Worm (Caenorhabditis elegans): ENCODE measurements around the gene best-9.
"Not testable (repeated sequence)": the region's sequence is repeated elsewhere in the genome, so short reads cannot be mapped to it uniquely, and the experiment has no call there.

best-9 gene

ce11 chrIV:6585397-6585921 lies 24.9 kb downstream of the best-9 start, which contains the start of the genes F38A5.2 and dnj-11 (continued):
- TF ChIP-seq snpc-1.2 (GFP tag; IDR thresholded peaks at IDR 0.05) (peak; percentile 66), vab-7 (GFP tag; IDR thresholded peaks at IDR 0.05) (no peak), pqm-1 (tag; optimal IDR thresholded peaks at IDR 0.05) (no peak)

DNA sequence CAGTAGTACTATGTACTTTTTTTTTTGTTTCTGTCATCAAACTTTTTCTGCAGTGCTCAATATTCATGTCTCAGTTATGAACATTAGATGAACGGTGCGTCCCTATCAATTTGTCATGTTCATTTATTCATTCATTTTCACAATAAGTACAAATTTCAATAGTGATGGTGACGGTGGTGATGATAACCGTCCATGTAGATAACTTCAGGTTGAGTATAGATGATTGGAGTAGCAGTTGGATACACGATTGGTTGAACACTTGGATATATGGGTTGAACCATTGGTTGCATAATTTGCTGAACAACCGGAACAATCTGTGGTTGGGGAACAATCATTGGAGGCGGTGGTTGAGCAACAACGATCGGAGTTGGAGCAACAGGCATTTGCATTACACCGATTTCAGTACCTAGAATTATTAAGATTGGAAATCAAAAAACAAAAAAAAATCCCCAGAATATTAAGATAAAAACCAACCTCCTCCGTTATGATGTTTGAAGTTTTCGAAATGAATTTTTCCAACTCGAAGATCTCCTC lies 27.6 kb downstream of the best-9 start:
- TF ChIP-seq daf-19 (GFP tag; conservative IDR thresholded peaks at IDR 0.05): no peak
- TF ChIP-seq snpc-1.2 (GFP tag; IDR thresholded peaks at IDR 0.05): peak; percentile 51; the same call in 1 of the 2 replicates
- TF ChIP-seq daf-16 (GFP tag; optimal IDR thresholded peaks at IDR 0.05): no peak
- TF ChIP-seq daf-16 (tag; optimal IDR thresholded peaks at IDR 0.05): no peak
- no peak for TF ChIP-seq mes-2 (tag; optimal IDR thresholded peaks at IDR 0.05; ENCODE audit: poor library complexity, severe bottlenecking)
- TF ChIP-seq F37D6.2 (tag; optimal IDR thresholded peaks at IDR 0.05): no peak
- TF ChIP-seq php-3 (GFP tag; IDR thresholded peaks at IDR 0.05): no peak
- no peak for TF ChIP-seq nhr-25 (tag; optimal IDR thresholded peaks at IDR 0.05; ENCODE audit: borderline replicate concordance, insufficient read depth)
- no peak for TF ChIP-seq lin-13 (GFP tag; optimal IDR thresholded peaks at IDR 0.05)
- 0 out of 2 replicates have a peak, but pooled peaks have one; percentile 14 for TF ChIP-seq lin-38 (GFP tag; IDR thresholded peaks at IDR 0.05)
- TF ChIP-seq ztf-11 (tag; optimal IDR thresholded peaks at IDR 0.05): no peak
- no peak for TF ChIP-seq daf-8 (GFP tag; IDR thresholded peaks at IDR 0.05)
- no peak for TF ChIP-seq zip-2 (tag; optimal IDR thresholded peaks at IDR 0.05)

- TF ChIP-seq php-3 (GFP tag; IDR thresholded peaks at IDR 0.05) (peak; percentile 65), pqm-1 (tag; optimal IDR thresholded peaks at IDR 0.05) (peak; percentile 80), daf-16 (GFP tag; optimal IDR thresholded peaks at IDR 0.05) (no peak), daf-16 (tag; optimal IDR thresholded peaks at IDR 0.05) (peak; percentile 33), duxl-1 (tag; optimal IDR thresholded peaks at IDR 0.05; ENCODE audit: poor library complexity) (no peak), dmd-6 (GFP tag; IDR thresholded peaks at IDR 0.05) (peak; percentile 73), nhr-28 (tag; optimal IDR thresholded peaks at IDR 0.05) (peak; percentile 50), D1046.2 (GFP tag; IDR thresholded peaks at IDR 0.05) (no peak)
These were observed 29.5 kb downstream of the best-9 start, which contains the start of the genes lec-11 and irld-7 for ce11 chrIV:6590029-6590428. Gene lec-11 (minus strand): TSS chrIV:6590154. Gene irld-7 (plus strand): TSS chrIV:6590360.

DNA sequence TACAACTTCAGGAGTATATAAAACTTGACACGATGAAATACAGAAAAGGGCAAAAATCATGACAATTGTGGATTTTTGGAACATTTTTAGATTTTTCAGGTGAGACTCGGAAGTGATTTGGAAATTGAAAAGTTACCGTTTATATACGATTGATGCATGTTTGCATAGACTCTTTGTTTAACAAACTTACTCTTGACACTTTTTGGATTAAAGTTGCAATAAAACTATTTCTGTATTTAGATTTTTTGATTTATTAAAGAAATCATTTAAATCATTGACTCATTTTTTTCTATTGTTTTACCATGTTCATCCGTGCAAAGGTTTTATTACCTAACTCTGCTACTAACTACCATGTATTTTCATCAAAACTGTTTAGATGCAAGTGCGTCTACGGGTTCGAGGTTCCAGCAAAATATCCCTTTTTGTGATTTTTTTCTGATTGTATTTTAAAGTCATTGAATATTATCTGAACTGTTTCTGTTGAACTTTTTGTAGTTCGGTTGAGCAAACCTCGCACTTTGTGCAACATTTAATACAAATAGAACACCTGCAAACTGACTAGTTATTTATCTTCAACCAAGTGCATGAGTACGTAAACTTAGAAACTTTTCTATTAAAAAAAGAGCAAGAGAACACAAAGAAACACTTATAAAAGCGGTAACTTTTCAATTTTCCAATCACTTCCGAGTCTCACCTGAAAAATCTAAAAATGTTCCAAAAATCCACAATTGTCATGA lies 30.6 kb downstream of the best-9 start, which contains the start of the genes nspb-1 and nspb-2:
Gene nspb-1 (minus strand): TSS at position 101 of the 737 bp plus-strand sequence.
Gene nspb-2 (plus strand): TSS at position 687 of the 737 bp plus-strand sequence.
- TF ChIP-seq hlh-30 (tag; optimal IDR thresholded peaks at IDR 0.05; ENCODE audit: insufficient read depth); ZK337.2 (GFP tag; IDR thresholded peaks at IDR 0.05); mxl-2 (GFP tag; conservative IDR thresholded peaks at IDR 0.05): not testable (repeated sequence)

DNA sequence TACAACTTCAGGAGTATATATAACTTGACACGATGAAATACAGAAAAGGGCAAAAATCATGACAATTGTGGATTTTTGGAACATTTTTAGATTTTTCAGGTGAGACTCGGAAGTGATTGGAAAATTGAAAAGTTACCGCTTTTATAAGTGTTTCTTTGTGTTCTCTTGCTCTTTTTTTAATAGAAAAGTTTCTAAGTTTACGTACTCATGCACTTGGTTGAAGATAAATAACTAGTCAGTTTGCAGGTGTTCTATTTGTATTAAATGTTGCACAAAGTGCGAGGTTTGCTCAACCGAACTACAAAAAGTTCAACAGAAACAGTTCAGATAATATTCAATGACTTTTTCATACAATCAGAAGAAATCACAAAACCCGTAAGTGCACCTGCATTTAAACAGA lies 34.3 kb downstream of the best-9 start, which contains the start of gene nspb-3:
Gene nspb-3 (minus strand): TSS at position 101 of the 400 bp plus-strand sequence.
- TF ChIP-seq ztf-7 (tag; optimal IDR thresholded peaks at IDR 0.05); saeg-2 (GFP tag; IDR thresholded peaks at IDR 0.05); lin-13 (GFP tag; optimal IDR thresholded peaks at IDR 0.05): not testable (repeated sequence)

ce11 chrIV:6595912-6596311 lies 35.4 kb downstream of the best-9 start, which contains the start of gene F38A5.22:
Gene F38A5.22 (minus strand): TSS chrIV:6595940.
- TF ChIP-seq saeg-2 (GFP tag; IDR thresholded peaks at IDR 0.05) (no peak), unc-62 (GFP tag; optimal IDR thresholded peaks at IDR 0.05 in 1 of 2) (peak in 1 of 2 experiments; percentile 95), unc-62 (tag; optimal IDR thresholded peaks at IDR 0.05) (no peak)
